Worm (Caenorhabditis elegans): Measurements from ENCODE around the gene polq-1.
A peak's percentile ranks its signal among the peaks of the same experiment; 100 is the strongest.

The polq-1 gene

ce11 chrIII:5813501-5813900 is 10.5 kb upstream of the polq-1 start:
- TF ChIP-seq sem-4 (tag; optimal IDR thresholded peaks at IDR 0.05) (peak; percentile 2), blmp-1 (tag; optimal IDR thresholded peaks at IDR 0.05; ENCODE audit: insufficient read depth) (no peak), mdl-1 (tag; optimal IDR thresholded peaks at IDR 0.05) (no peak)

ce11 chrIII:5812672-5813071 is 9.7 kb upstream of the polq-1 start:
- TF ChIP-seq sma-3 (GFP tag; optimal IDR thresholded peaks at IDR 0.05) (peak; percentile 75), nhr-21 (tag; optimal IDR thresholded peaks at IDR 0.05) (peak; percentile 33), F13H6.1 (tag; optimal IDR thresholded peaks at IDR 0.05) (peak; percentile 9), elt-3 (tag; optimal IDR thresholded peaks at IDR 0.05) (no peak), elt-1 (tag; optimal IDR thresholded peaks at IDR 0.05) (no peak), unc-62 (GFP tag; optimal IDR thresholded peaks at IDR 0.05) (no peak), fos-1 (tag; optimal IDR thresholded peaks at IDR 0.05) (peak; percentile 42), nhr-25 (tag; optimal IDR thresholded peaks at IDR 0.05) (peak; percentile 33), sma-9 (GFP tag; optimal IDR thresholded peaks at IDR 0.05) (peak; percentile 21), sma-9 (tag; optimal IDR thresholded peaks at IDR 0.05) (no peak)

ce11 chrIII:5811957-5812356 is 9.0 kb upstream of the polq-1 start:
- TF ChIP-seq lin-39 (tag; optimal IDR thresholded peaks at IDR 0.05) (no peak), zag-1 (tag; optimal IDR thresholded peaks at IDR 0.05) (no peak), Y55F3AM.14 (GFP tag; optimal IDR thresholded peaks at IDR 0.05) (no peak), skn-1 (tag; optimal IDR thresholded peaks at IDR 0.05) (no peak), lsy-2 (tag; optimal IDR thresholded peaks at IDR 0.05) (no peak), unc-39 (tag; optimal IDR thresholded peaks at IDR 0.05) (no peak), C34F6.9 (tag; optimal IDR thresholded peaks at IDR 0.05) (no peak), nhr-6 (tag; optimal IDR thresholded peaks at IDR 0.05) (no peak), lin-13 (GFP tag; optimal IDR thresholded peaks at IDR 0.05) (no peak), unc-62 (GFP tag; optimal IDR thresholded peaks at IDR 0.05) (no peak), sem-4 (tag; optimal IDR thresholded peaks at IDR 0.05) (no peak), nhr-12 (tag; optimal IDR thresholded peaks at IDR 0.05) (no peak), egl-27 (tag; optimal IDR thresholded peaks at IDR 0.05) (no peak), mbf-1 (tag; optimal IDR thresholded peaks at IDR 0.05) (no peak), sma-3 (GFP tag; optimal IDR thresholded peaks at IDR 0.05) (no peak), mdl-1 (tag; optimal IDR thresholded peaks at IDR 0.05) (no peak), ZK546.5 (tag; optimal IDR thresholded peaks at IDR 0.05) (no peak)

ce11 chrIII:5810012-5810411 is 7.1 kb upstream of the polq-1 start:
- TF ChIP-seq fos-1 (tag; optimal IDR thresholded peaks at IDR 0.05) (peak; percentile 35), ztf-1 (GFP tag; conservative IDR thresholded peaks at IDR 0.05) (no peak)

ce11 chrIII:5806720-5807119 is 3.8 kb upstream of the polq-1 start, which contains the start of gene R12B2.2:
R12B2.2 (plus strand) TSS chrIII:5807020.
- no peak for TF ChIP-seq ztf-4 (tag; optimal IDR thresholded peaks at IDR 0.05)
- TF ChIP-seq nhr-11 (tag; optimal IDR thresholded peaks at IDR 0.05) = no peak

ce11 chrIII:5805273-5805672 is 2.3 kb upstream of the polq-1 start, which contains the start of gene R12B2.3:
R12B2.3 (plus strand) TSS chrIII:5805573.
- TF ChIP-seq unc-39 (tag; optimal IDR thresholded peaks at IDR 0.05) = no peak
- TF ChIP-seq nhr-129 (tag; optimal IDR thresholded peaks at IDR 0.05) = no peak
- no peak for TF ChIP-seq mdl-1 (tag; optimal IDR thresholded peaks at IDR 0.05)
- TF ChIP-seq aly-2 (tag; optimal IDR thresholded peaks at IDR 0.05) = no peak

ce11 chrIII:5798747-5799146 is 4.2 kb downstream of the polq-1 start, which contains the start of gene ceh-10:
ceh-10 (plus strand) TSS chrIII:5799047.
- TF ChIP-seq nhr-237 (tag; optimal IDR thresholded peaks at IDR 0.05) = no peak
- no peak for TF ChIP-seq crh-2 (tag; optimal IDR thresholded peaks at IDR 0.05)
- TF ChIP-seq fos-1 (tag; optimal IDR thresholded peaks at IDR 0.05) = no peak
- no peak for TF ChIP-seq nhr-21 (tag; optimal IDR thresholded peaks at IDR 0.05)
- TF ChIP-seq unc-62 (GFP tag; optimal IDR thresholded peaks at IDR 0.05) = no peak
- no peak for TF ChIP-seq nhr-129 (tag; optimal IDR thresholded peaks at IDR 0.05)
